Fruit fly (Drosophila melanogaster) S2 (cell line): ENCODE results near the gene CG5793.

Source experiments
- CG8478 ChIP-seq: fragments of >200 bp; optimal IDR thresholded peaks from 2 replicates; lab custom pipeline; 2018
- CTCF ChIP-seq, 2 experiments: fragments of >200 bp; optimal IDR thresholded peaks; 2 replicates each; lab custom pipeline; 2018

DNA sequence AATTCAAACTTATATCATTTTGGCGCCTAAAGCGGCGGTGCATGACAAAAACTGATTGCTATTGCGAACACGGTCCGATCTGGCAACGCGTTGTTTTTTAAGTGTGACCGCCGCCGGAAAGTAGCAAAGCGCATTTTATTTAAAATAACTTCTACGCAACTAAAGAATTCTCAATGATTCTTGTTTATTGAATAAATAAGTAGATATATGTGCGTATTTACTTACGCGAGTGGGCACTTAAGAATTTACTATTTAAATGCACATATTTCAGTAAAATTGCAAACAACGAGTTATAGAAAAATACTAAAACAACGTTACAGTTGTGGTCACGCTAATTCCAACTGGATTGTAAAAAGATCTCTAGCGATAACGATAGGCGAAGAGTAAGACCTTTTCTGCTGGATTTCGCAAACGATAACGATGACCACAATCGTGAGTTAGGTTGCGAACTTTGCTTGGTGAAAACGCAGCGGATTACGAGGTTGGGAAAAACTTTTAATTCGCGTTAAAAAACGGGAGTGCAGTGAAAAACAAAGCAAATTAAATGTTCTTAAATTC lies 28.6 kb downstream of the CG5793 start:
- TF ChIP-seq CTCF (optimal IDR thresholded peaks at IDR 0.05; lab: Kevin White, UChicago): peak in 1 of 2 experiments; percentile 15
- no peak for TF ChIP-seq CG8478
